Worm (Caenorhabditis elegans): Measurements from ENCODE around the gene sri-71.

DNA sequence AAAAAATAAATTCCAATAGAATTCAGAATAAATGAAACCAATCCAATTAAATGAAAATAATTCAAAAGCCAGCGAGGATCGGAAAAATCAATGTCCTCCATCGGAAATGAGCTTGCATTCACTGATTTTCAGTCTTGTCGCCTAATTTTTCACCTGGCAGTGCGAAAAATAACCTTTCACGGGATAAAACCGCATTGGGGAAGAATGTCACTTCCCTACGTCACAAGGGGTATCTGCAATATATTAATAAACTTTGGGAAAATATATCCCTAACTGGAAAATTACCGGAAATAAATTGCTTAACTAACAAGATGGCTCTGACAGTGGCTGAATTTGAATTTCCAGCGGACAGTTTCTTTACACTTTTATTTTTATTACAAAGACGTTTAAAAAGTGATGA, 22.2 kb upstream of the sri-71 start, which contains the start of gene sri-77:
- no peak for TF ChIP-seq med-1 (GFP tag; optimal IDR thresholded peaks at IDR 0.05; ENCODE audit: insufficient read depth)
- no peak for TF ChIP-seq klf-2 (GFP tag; conservative IDR thresholded peaks at IDR 0.05)
- TF ChIP-seq ref-1 (GFP tag; conservative IDR thresholded peaks at IDR 0.05), result no peak
- no peak for TF ChIP-seq flt-1 (GFP tag; IDR thresholded peaks at IDR 0.05)
- TF ChIP-seq T22C8.4 (GFP tag; IDR thresholded peaks at IDR 0.05), result no peak
- no peak for TF ChIP-seq cog-1 (tag; optimal IDR thresholded peaks at IDR 0.05)
- no peak for TF ChIP-seq ztf-23 (GFP tag; IDR thresholded peaks at IDR 0.05)
- TF ChIP-seq tab-1 (GFP tag; IDR thresholded peaks at IDR 0.05), result no peak
